Worm (Caenorhabditis elegans): Measurements from ENCODE around the gene pph-4.1.

DNA sequence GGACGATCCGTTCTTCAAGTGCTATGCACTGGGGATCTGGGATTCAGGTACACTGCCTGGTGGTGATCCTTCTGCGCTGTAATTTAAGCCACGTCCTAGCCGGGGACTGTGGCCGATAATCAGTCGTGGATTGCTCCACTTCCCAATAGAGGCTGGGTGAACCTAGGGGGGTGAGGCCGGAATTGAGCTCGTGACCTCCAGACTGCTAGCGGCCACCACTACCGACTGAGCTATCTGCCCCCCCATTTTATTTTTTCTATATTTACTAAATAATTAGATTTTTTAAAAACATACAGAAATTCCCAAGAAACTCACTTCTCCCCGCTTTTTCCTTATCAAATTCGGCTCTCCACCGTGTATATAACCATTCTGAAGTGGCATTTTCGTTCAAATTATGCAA is 53.8 kb downstream of the pph-4.1 start:
- TF ChIP-seq hmg-4 (GFP tag; optimal IDR thresholded peaks at IDR 0.05): no peak
- TF ChIP-seq ama-1 (optimal IDR thresholded peaks at IDR 0.05): no peak
- no peak for TF ChIP-seq flt-1 (GFP tag; IDR thresholded peaks at IDR 0.05)
- no peak for TF ChIP-seq F13C5.2 (tag; optimal IDR thresholded peaks at IDR 0.05)
- TF ChIP-seq ceh-13 (GFP tag; optimal IDR thresholded peaks at IDR 0.05): no peak
